Worm (Caenorhabditis elegans) whole organism, L4 larva: ENCODE data around the gene atp-5.

Experiments
- D1046.2 ChIP-seq: fragments of 200-800 bp; sonication (Bioruptor generic); IDR thresholded peaks from 2 replicates; pipeline ENCODE4 v1.3.6; 2022; ENCODE audit warnings: missing genetic modification characterization, missing compliant biosample characterization
- F10B5.3 ChIP-seq: sonication (generic microtip); optimal IDR thresholded peaks from 2 replicates; lab custom pipeline; 2016; ENCODE audit warnings: mild to moderate bottlenecking, missing genetic modification characterization, missing compliant biosample characterization
- F44E2.7 ChIP-seq: fragments of 200-800 bp; sonication (Bioruptor generic); IDR thresholded peaks from 2 replicates; pipeline ENCODE4 v2.1.2; 2022; ENCODE audit warnings: missing genetic modification characterization, missing compliant biosample characterization
- R02D3.7 ChIP-seq: fragments of 150-350 bp; sonication (generic microtip); optimal IDR thresholded peaks from 3 replicates; lab custom pipeline; 2014; ENCODE audit warnings: missing biosample characterization, missing genetic modification characterization
- T20F7.1 ChIP-seq: fragments of 200-800 bp; sonication (Bioruptor generic); optimal IDR thresholded peaks from 2 replicates; lab custom pipeline; 2018; ENCODE audit warnings: mild to moderate bottlenecking, missing genetic modification characterization, missing compliant biosample characterization
- T26A8.4 ChIP-seq: fragments of 200-800 bp; sonication (Bioruptor generic); IDR thresholded peaks from 2 replicates; pipeline ENCODE4 v1.3.6; 2022; ENCODE audit warnings: missing genetic modification characterization, missing compliant biosample characterization
- ZK337.2 ChIP-seq: fragments of 200-800 bp; sonication (Bioruptor generic); IDR thresholded peaks from 2 replicates; pipeline ENCODE4 v1.3.6; 2022; ENCODE audit warnings: missing genetic modification reagents, missing genetic modification characterization, missing compliant biosample characterization
- ZK546.5 ChIP-seq, 2 experiments: sonication (generic microtip); optimal IDR thresholded peaks; 2 replicates each; lab custom pipeline; 2017; ENCODE audit warnings: missing biosample characterization in 2 of 2, missing genetic modification characterization in 2 of 2
- aha-1 ChIP-seq: fragments of 150-350 bp; peaks from one replicate; lab custom pipeline; 2014; ENCODE audit warnings: missing biosample characterization, missing genetic modification characterization
- aly-2 ChIP-seq: sonication (generic microtip); optimal IDR thresholded peaks from 2 replicates; lab custom pipeline; 2018; ENCODE audit warnings: missing biosample characterization, missing genetic modification characterization
- ama-1 ChIP-seq: fragments of 150-350 bp; optimal IDR thresholded peaks from 2 replicates; lab custom pipeline; 2014; ENCODE audit warnings: inconsistent platforms, mixed read lengths
- attf-4 ChIP-seq: sonication (generic microtip); optimal IDR thresholded peaks from 3 replicates; lab custom pipeline; 2017; ENCODE audit warnings: missing biosample characterization, missing genetic modification characterization
- ceh-28 ChIP-seq: fragments of 150-350 bp; optimal IDR thresholded peaks from 2 replicates; lab custom pipeline; 2014; ENCODE audit warnings: missing biosample characterization, missing genetic modification reagents, missing genetic modification characterization
- ceh-44 ChIP-seq: fragments of 200-800 bp; sonication (Bioruptor generic); IDR thresholded peaks from 2 replicates; pipeline ENCODE4 v1.3.6; 2022; ENCODE audit warnings: missing genetic modification reagents, missing genetic modification characterization, missing compliant biosample characterization
- ceh-82 ChIP-seq: sonication (generic microtip); optimal IDR thresholded peaks from 2 replicates; lab custom pipeline; 2017; ENCODE audit warnings: missing biosample characterization, missing genetic modification characterization
- ctbp-1 ChIP-seq: fragments of 200-800 bp; sonication (Bioruptor generic); IDR thresholded peaks from 2 replicates; pipeline ENCODE4 v1.3.6; 2022; ENCODE audit warnings: missing genetic modification reagents, missing genetic modification characterization, missing compliant biosample characterization
- dmd-6 ChIP-seq: fragments of 200-800 bp; sonication (Bioruptor generic); IDR thresholded peaks from 2 replicates; pipeline ENCODE4 v1.3.6; 2022; ENCODE audit warnings: missing genetic modification reagents, missing genetic modification characterization, missing compliant biosample characterization
- dmd-9 ChIP-seq: fragments of 200-800 bp; sonication (Bioruptor generic); IDR thresholded peaks from 2 replicates; pipeline ENCODE4 v1.3.6; 2022; ENCODE audit warnings: missing genetic modification reagents, missing genetic modification characterization, missing compliant biosample characterization
- dve-1 ChIP-seq: sonication (generic microtip); optimal IDR thresholded peaks from 2 replicates; lab custom pipeline; 2017; ENCODE audit warnings: antibody characterized with exemption, mild to moderate bottlenecking, missing genetic modification characterization, missing compliant biosample characterization; ENCODE audit not compliant: insufficient read depth
- egl-43 ChIP-seq: fragments of 200-800 bp; sonication (Bioruptor generic); IDR thresholded peaks from 2 replicates; pipeline ENCODE4 v1.3.6; 2022; ENCODE audit warnings: missing genetic modification reagents, missing genetic modification characterization, missing compliant biosample characterization
- fkh-10 ChIP-seq: fragments of 150-350 bp; optimal IDR thresholded peaks from 2 replicates; lab custom pipeline; 2014; ENCODE audit warnings: missing biosample characterization, missing genetic modification reagents, missing genetic modification characterization
- fos-1 ChIP-seq: fragments of 150-350 bp; optimal IDR thresholded peaks from 2 replicates; lab custom pipeline; 2014; ENCODE audit warnings: missing biosample characterization, missing genetic modification characterization
- gei-8 ChIP-seq: fragments of 200-800 bp; sonication (Bioruptor generic); optimal IDR thresholded peaks from 2 replicates; lab custom pipeline; 2018; ENCODE audit warnings: mild to moderate bottlenecking, missing genetic modification characterization, missing compliant biosample characterization
- hlh-30 ChIP-seq: sonication (generic microtip); optimal IDR thresholded peaks from 2 replicates; lab custom pipeline; 2017; ENCODE audit warnings: antibody characterized with exemption, mild to moderate bottlenecking, missing genetic modification characterization, missing compliant biosample characterization; ENCODE audit not compliant: insufficient read depth
- lim-7 ChIP-seq: fragments of 200-800 bp; sonication (Bioruptor generic); IDR thresholded peaks from 2 replicates; pipeline ENCODE4 v1.3.6; 2022; ENCODE audit warnings: missing genetic modification characterization, missing compliant biosample characterization
- lin-1 ChIP-seq: fragments of 200-800 bp; sonication (Bioruptor generic); IDR thresholded peaks from 2 replicates; pipeline ENCODE4 v1.3.6; 2022; ENCODE audit warnings: missing genetic modification reagents, missing genetic modification characterization, missing compliant biosample characterization
- lin-15B ChIP-seq: fragments of 150-350 bp; sonication (generic microtip); optimal IDR thresholded peaks from 3 replicates; lab custom pipeline; 2014; ENCODE audit warnings: missing biosample characterization, missing genetic modification characterization
- lin-39 ChIP-seq: fragments of 150-350 bp; optimal IDR thresholded peaks from 2 replicates; lab custom pipeline; 2014; ENCODE audit warnings: missing biosample characterization, missing genetic modification reagents, missing genetic modification characterization
- lir-3 ChIP-seq: sonication (generic microtip); optimal IDR thresholded peaks from 2 replicates; lab custom pipeline; 2016; ENCODE audit warnings: mild to moderate bottlenecking, missing genetic modification characterization, missing compliant biosample characterization
- mdl-1 ChIP-seq, 2 experiments: fragments of 150-350 bp in 1 of 2; sonication (generic microtip) in 1 of 2; optimal IDR thresholded peaks; 2 replicates each; lab custom pipeline; 2014 to 2017; ENCODE audit warnings: missing biosample characterization in 2 of 2, missing genetic modification characterization in 2 of 2
- mes-2 ChIP-seq: sonication (generic microtip); optimal IDR thresholded peaks from 2 replicates; lab custom pipeline; 2016; ENCODE audit warnings: missing genotype, mild to moderate bottlenecking, missing genetic modification characterization, missing compliant biosample characterization; ENCODE audit not compliant: poor library complexity, severe bottlenecking
- mxl-3 ChIP-seq: fragments of 200-800 bp; sonication (Bioruptor generic); optimal IDR thresholded peaks from 2 replicates; lab custom pipeline; 2018; ENCODE audit warnings: mild to moderate bottlenecking, missing genetic modification characterization, missing compliant biosample characterization
- nhr-11 ChIP-seq: fragments of 150-350 bp; optimal IDR thresholded peaks from 2 replicates; lab custom pipeline; 2014; ENCODE audit warnings: missing biosample characterization, missing genetic modification characterization
- nhr-111 ChIP-seq: fragments of 200-800 bp; sonication (Bioruptor generic); optimal IDR thresholded peaks from 2 replicates; lab custom pipeline; 2018; ENCODE audit warnings: mild to moderate bottlenecking, missing genetic modification characterization, missing compliant biosample characterization
- nhr-237 ChIP-seq: sonication (generic microtip); optimal IDR thresholded peaks from 2 replicates; lab custom pipeline; 2017; ENCODE audit warnings: missing biosample characterization, missing genetic modification characterization
- nhr-25 ChIP-seq: sonication (generic microtip); optimal IDR thresholded peaks from 2 replicates; lab custom pipeline; 2017; ENCODE audit warnings: missing genetic modification characterization, mild to moderate bottlenecking, missing compliant biosample characterization, antibody characterized with exemption, moderate library complexity, borderline replicate concordance; ENCODE audit not compliant: insufficient read depth
- nhr-28 ChIP-seq: fragments of 150-350 bp; optimal IDR thresholded peaks from 2 replicates; lab custom pipeline; 2014; ENCODE audit warnings: missing biosample characterization, missing genetic modification characterization
- nhr-48 ChIP-seq: sonication (generic microtip); optimal IDR thresholded peaks from 2 replicates; lab custom pipeline; 2016; ENCODE audit warnings: mild to moderate bottlenecking, missing genetic modification characterization, missing compliant biosample characterization
- pha-4 ChIP-seq, 2 experiments: fragments of 150-350 bp in 1 of 2; fragments of 200-800 bp in 1 of 2; sonication (Bioruptor generic) in 1 of 2; IDR thresholded peaks in 1 of 2; optimal IDR thresholded peaks in 1 of 2; 2 replicates each; pipeline versions ENCODE4 v1.3.6 to Lab custom; 2014 to 2022; ENCODE audit warnings: missing genetic modification characterization in 2 of 2, missing genetic modification reagents in 2 of 2, missing biosample characterization in 1 of 2, missing compliant biosample characterization in 1 of 2
- php-3 ChIP-seq: fragments of 200-800 bp; sonication (Bioruptor generic); IDR thresholded peaks from 2 replicates; pipeline ENCODE4 v1.3.6; 2022; ENCODE audit warnings: missing genetic modification reagents, missing genetic modification characterization, missing compliant biosample characterization
- pqm-1 ChIP-seq: sonication (generic microtip); optimal IDR thresholded peaks from 2 replicates; lab custom pipeline; 2017; ENCODE audit warnings: missing biosample characterization, missing genetic modification characterization
- rbr-2 ChIP-seq: sonication (generic microtip); optimal IDR thresholded peaks from 2 replicates; lab custom pipeline; 2016; ENCODE audit warnings: missing genotype, missing genetic modification characterization, missing compliant biosample characterization
- skn-1 ChIP-seq: fragments of 150-350 bp; optimal IDR thresholded peaks from 2 replicates; lab custom pipeline; 2014; ENCODE audit warnings: missing biosample characterization, missing genetic modification characterization
- spr-3 ChIP-seq: fragments of 200-800 bp; sonication (Bioruptor generic); optimal IDR thresholded peaks from 2 replicates; lab custom pipeline; 2018; ENCODE audit warnings: mild to moderate bottlenecking, missing genetic modification characterization, missing compliant biosample characterization
- tag-97 ChIP-seq: fragments of 200-800 bp; sonication (Bioruptor generic); IDR thresholded peaks from 2 replicates; pipeline ENCODE4 v1.3.6; 2022; ENCODE audit warnings: missing genetic modification characterization, missing compliant biosample characterization
- tra-1 ChIP-seq: fragments of 200-800 bp; sonication (Bioruptor generic); IDR thresholded peaks from 2 replicates; pipeline ENCODE4 v1.3.6; 2022; ENCODE audit warnings: missing genetic modification reagents, missing genetic modification characterization, missing compliant biosample characterization
- vab-7 ChIP-seq: fragments of 200-800 bp; sonication (Bioruptor generic); IDR thresholded peaks from 2 replicates; pipeline ENCODE4 v1.3.6; 2022; ENCODE audit warnings: missing genetic modification reagents, missing genetic modification characterization, missing compliant biosample characterization
- zfp-2 ChIP-seq: sonication (generic microtip); optimal IDR thresholded peaks from 2 replicates; lab custom pipeline; 2016; ENCODE audit warnings: mild to moderate bottlenecking, missing genetic modification characterization, missing compliant biosample characterization
- ztf-11 ChIP-seq: fragments of 150-350 bp; optimal IDR thresholded peaks from 2 replicates; lab custom pipeline; 2014; ENCODE audit warnings: missing biosample characterization, missing genetic modification characterization

The atp-5 gene

ce11 chrV:11083691-11084090 is 40.0 kb downstream of the atp-5 start (continued):
- TF ChIP-seq fkh-10 (GFP tag; lab: Kevin White, UChicago): no peak
- no peak for TF ChIP-seq php-3 (GFP tag; lab: Robert Waterston, UW)
- peak; percentile 55 for TF ChIP-seq aha-1
- no peak for TF ChIP-seq nhr-111
- TF ChIP-seq tra-1 (GFP tag; lab: Robert Waterston, UW): no peak
- peak; percentile 33 for TF ChIP-seq hlh-30
- TF ChIP-seq tag-97 (GFP tag; lab: Robert Waterston, UW): no peak
- no peak for TF ChIP-seq F10B5.3
- no peak for TF ChIP-seq dmd-6 (GFP tag; lab: Robert Waterston, UW)
- peak; percentile 55 for TF ChIP-seq mxl-3 (GFP tag; lab: Kevin White, UChicago)
- no peak for TF ChIP-seq attf-4 (tag; lab: Kevin White, UChicago)
- TF ChIP-seq mdl-1 (tag; optimal IDR thresholded peaks at IDR 0.05; lab: Kevin White, UChicago): peak in 1 of 2 experiments; percentile 20
- no peak for TF ChIP-seq skn-1 (tag; lab: Kevin White, UChicago)
- no peak for TF ChIP-seq ztf-11
- TF ChIP-seq ceh-82 (tag; lab: Kevin White, UChicago): no peak
- no peak for TF ChIP-seq ama-1 (lab: Kevin White, UChicago)
- TF ChIP-seq egl-43 (GFP tag; lab: Robert Waterston, UW): no peak
- TF ChIP-seq lin-15B (tag; lab: Kevin White, UChicago): no peak
- TF ChIP-seq nhr-25 (tag; lab: Kevin White, UChicago): no peak
- no peak for TF ChIP-seq rbr-2 (tag; lab: Kevin White, UChicago)
- no peak for TF ChIP-seq vab-7 (GFP tag; lab: Robert Waterston, UW)
- no peak for TF ChIP-seq nhr-237
- no peak for TF ChIP-seq R02D3.7 (tag; lab: Kevin White, UChicago)
- peak; percentile 24 for TF ChIP-seq mes-2 (tag; lab: Kevin White, UChicago)
- TF ChIP-seq T20F7.1 (GFP tag; lab: Kevin White, UChicago): no peak
- no peak for TF ChIP-seq nhr-48 (tag; lab: Kevin White, UChicago)
- no peak for TF ChIP-seq gei-8

DNA sequence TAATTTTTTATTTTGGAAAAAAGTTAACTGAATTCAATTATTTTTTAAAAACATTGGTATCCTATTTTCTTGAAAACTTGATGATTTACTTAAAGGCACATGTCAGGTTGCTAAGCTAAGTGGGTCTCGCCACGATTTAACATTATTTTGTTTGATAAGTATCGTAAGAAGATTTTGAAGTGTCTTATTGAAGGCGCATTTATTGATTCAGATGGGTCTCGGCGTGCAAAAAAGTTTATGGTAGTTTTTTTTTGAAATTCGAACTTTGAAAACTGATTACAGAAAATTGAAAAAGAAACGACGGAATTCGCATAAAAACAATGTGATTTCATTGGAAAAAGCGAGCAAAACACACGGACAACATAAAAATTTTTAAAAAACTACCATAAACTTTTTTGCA is 40.7 kb downstream of the atp-5 start:
- TF ChIP-seq pqm-1 (tag; lab: Kevin White, UChicago): no peak
- no peak for TF ChIP-seq ceh-28 (tag; lab: Kevin White, UChicago)
- TF ChIP-seq zfp-2 (tag; lab: Kevin White, UChicago): no peak
- TF ChIP-seq ZK337.2: no peak
- TF ChIP-seq ZK546.5 (tag; optimal IDR thresholded peaks at IDR 0.05; lab: Kevin White, UChicago): no peak
- no peak for TF ChIP-seq vab-7 (GFP tag; lab: Robert Waterston, UW)
- no peak for TF ChIP-seq lim-7 (GFP tag; lab: Robert Waterston, UW)
- TF ChIP-seq, all 104 proteins: peak for 0

ce11 chrV:11082475-11082874 is 41.2 kb downstream of the atp-5 start:
- TF ChIP-seq nhr-11 (tag; lab: Kevin White, UChicago): peak; percentile 73
- TF ChIP-seq ceh-44: no peak
- TF ChIP-seq nhr-111: no peak
- TF ChIP-seq fos-1 (tag; lab: Kevin White, UChicago): no peak
- peak; percentile 32 for TF ChIP-seq nhr-28 (tag; lab: Kevin White, UChicago)
- TF ChIP-seq dmd-6 (GFP tag; lab: Robert Waterston, UW): peak; percentile 32; the same call in 1 of the 2 replicates
- 0 out of 2 replicates have a peak, but pooled peaks have one; percentile 48 for TF ChIP-seq tra-1 (GFP tag; lab: Robert Waterston, UW)
- no peak for TF ChIP-seq lin-39 (tag; lab: Kevin White, UChicago)
- peak; percentile 30 for TF ChIP-seq ama-1 (lab: Kevin White, UChicago)
- no peak for TF ChIP-seq ZK546.5 (tag; optimal IDR thresholded peaks at IDR 0.05; lab: Kevin White, UChicago)
- no peak for TF ChIP-seq spr-3 (GFP tag; lab: Kevin White, UChicago)
- TF ChIP-seq pha-4 (GFP tag; IDR thresholded peaks at IDR 0.05; lab: Robert Waterston, UW): peak; percentile 47; the same call in 1 of the 2 replicates
- no peak for TF ChIP-seq pha-4 (tag; optimal IDR thresholded peaks at IDR 0.05; lab: Kevin White, UChicago)
- no peak for TF ChIP-seq F44E2.7
- peak; percentile 94 for TF ChIP-seq aha-1
- peak; percentile 11 for TF ChIP-seq dve-1 (tag; lab: Kevin White, UChicago)
- no peak for TF ChIP-seq D1046.2 (GFP tag; lab: Robert Waterston, UW)
- TF ChIP-seq lir-3: no peak
- TF ChIP-seq lin-1 (GFP tag; lab: Robert Waterston, UW): no peak
- no peak for TF ChIP-seq F10B5.3
- no peak for TF ChIP-seq ctbp-1
- no peak for TF ChIP-seq aly-2 (tag; lab: Kevin White, UChicago)
- peak; percentile 58 for TF ChIP-seq T26A8.4
- peak; percentile 44; the same call in 1 of the 2 replicates for TF ChIP-seq dmd-9
